Worm (Caenorhabditis elegans): ENCODE results near the gene F53F1.6.

Gene F53F1.6

ce11 chrV:13462974-13463373, 45.6 kb upstream of the F53F1.6 start, which contains the start of gene frm-10 (continued):
- TF ChIP-seq F33H1.4 (GFP tag; IDR thresholded peaks at IDR 0.05) (no peak), ceh-58 (GFP tag; IDR thresholded peaks at IDR 0.05) (no peak), sptf-2 (GFP tag; optimal IDR thresholded peaks at IDR 0.05) (no peak)

- TF ChIP-seq hmg-20 (GFP tag; IDR thresholded peaks at IDR 0.05) (no peak), C17E4.6 (GFP tag; IDR thresholded peaks at IDR 0.05) (no peak), nhr-80 (tag; optimal IDR thresholded peaks at IDR 0.05) (no peak), lin-40 (tag; optimal IDR thresholded peaks at IDR 0.05) (no peak), akir-1 (GFP tag; optimal IDR thresholded peaks at IDR 0.05) (no peak), F49E8.2 (tag; optimal IDR thresholded peaks at IDR 0.05; ENCODE audit: insufficient read depth) (no peak), ztf-6 (GFP tag; IDR thresholded peaks at IDR 0.05) (no peak), ceh-100 (GFP tag; IDR thresholded peaks at IDR 0.05) (no peak), egrh-3 (GFP tag; IDR thresholded peaks at IDR 0.05) (no peak), F37B4.10 (GFP tag; IDR thresholded peaks at IDR 0.05) (no peak), F23B12.7 (tag; optimal IDR thresholded peaks at IDR 0.05; ENCODE audit: insufficient read depth) (no peak), sdz-38 (tag; optimal IDR thresholded peaks at IDR 0.05) (no peak)
Measured at ce11 chrV:13459323-13459722, 41.9 kb upstream of the F53F1.6 start, which contains the start of gene bath-39. TSS of gene bath-39 (plus strand) at chrV:13459459.

- TF ChIP-seq zfh-2 (GFP tag; conservative IDR thresholded peaks at IDR 0.05) = no peak
- TF ChIP-seq unc-130 (GFP tag; optimal IDR thresholded peaks at IDR 0.05) = no peak
- TF ChIP-seq snpc-3.4 (tag; optimal IDR thresholded peaks at IDR 0.05) = no peak
- no peak for TF ChIP-seq F37B4.10 (GFP tag; IDR thresholded peaks at IDR 0.05)
- TF ChIP-seq him-1 (tag; optimal IDR thresholded peaks at IDR 0.05) = no peak
- TF ChIP-seq hsf-1 (GFP tag; IDR thresholded peaks at IDR 0.05) = no peak
- TF ChIP-seq F52B5.7 (tag; optimal IDR thresholded peaks at IDR 0.05) = no peak
Measured at ce11 chrV:13457858-13458257, 40.4 kb upstream of the F53F1.6 start, which contains the start of gene F25H9.2. TSS of gene F25H9.2 (plus strand) at chrV:13458083.

- TF ChIP-seq ccch-3 (GFP tag; optimal IDR thresholded peaks at IDR 0.05) = no peak
Measured at ce11 chrV:13455448-13455847, 38.0 kb upstream of the F53F1.6 start, which contains the start of gene lurp-3. TSS of gene lurp-3 (plus strand) at chrV:13455748.

DNA sequence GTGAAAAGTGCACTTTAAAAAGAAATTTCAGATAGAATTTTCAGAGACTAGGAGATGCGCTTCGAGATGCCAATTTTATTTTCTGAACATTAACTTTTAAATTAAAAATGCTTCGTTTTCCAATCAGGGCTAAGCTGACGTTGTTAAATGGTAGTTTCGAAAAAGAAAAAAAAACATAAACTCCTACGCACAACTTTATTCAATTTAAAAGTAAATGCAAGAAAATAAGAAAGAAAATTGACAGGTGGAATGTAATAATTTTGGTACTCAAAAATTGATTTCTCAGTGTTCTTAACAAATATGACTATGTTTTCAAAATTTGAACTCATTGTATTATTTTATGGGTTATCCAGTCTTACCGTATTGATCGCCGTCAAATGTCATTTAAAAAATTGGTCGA, 35.9 kb upstream of the F53F1.6 start, which contains the start of gene lurp-2:
Gene lurp-2 (plus strand): TSS at position 301 of the 400 bp plus-strand sequence.
- TF ChIP-seq sea-2 (GFP tag; IDR thresholded peaks at IDR 0.05) = no peak
- TF ChIP-seq ztf-26 (tag; optimal IDR thresholded peaks at IDR 0.05) = no peak
- no peak for TF ChIP-seq hmg-20 (GFP tag; IDR thresholded peaks at IDR 0.05)
- no peak for TF ChIP-seq rpc-1 (optimal IDR thresholded peaks at IDR 0.05)
- TF ChIP-seq rpc-1 (tag; optimal IDR thresholded peaks at IDR 0.05) = no peak
- TF ChIP-seq rec-8 (tag; optimal IDR thresholded peaks at IDR 0.05) = no peak
- TF ChIP-seq Y79H2A.3 (GFP tag; conservative IDR thresholded peaks at IDR 0.05) = no peak
- TF ChIP-seq dox-1 (GFP tag; IDR thresholded peaks at IDR 0.05) = no peak
- no peak for TF ChIP-seq mxl-1 (tag; optimal IDR thresholded peaks at IDR 0.05)

DNA sequence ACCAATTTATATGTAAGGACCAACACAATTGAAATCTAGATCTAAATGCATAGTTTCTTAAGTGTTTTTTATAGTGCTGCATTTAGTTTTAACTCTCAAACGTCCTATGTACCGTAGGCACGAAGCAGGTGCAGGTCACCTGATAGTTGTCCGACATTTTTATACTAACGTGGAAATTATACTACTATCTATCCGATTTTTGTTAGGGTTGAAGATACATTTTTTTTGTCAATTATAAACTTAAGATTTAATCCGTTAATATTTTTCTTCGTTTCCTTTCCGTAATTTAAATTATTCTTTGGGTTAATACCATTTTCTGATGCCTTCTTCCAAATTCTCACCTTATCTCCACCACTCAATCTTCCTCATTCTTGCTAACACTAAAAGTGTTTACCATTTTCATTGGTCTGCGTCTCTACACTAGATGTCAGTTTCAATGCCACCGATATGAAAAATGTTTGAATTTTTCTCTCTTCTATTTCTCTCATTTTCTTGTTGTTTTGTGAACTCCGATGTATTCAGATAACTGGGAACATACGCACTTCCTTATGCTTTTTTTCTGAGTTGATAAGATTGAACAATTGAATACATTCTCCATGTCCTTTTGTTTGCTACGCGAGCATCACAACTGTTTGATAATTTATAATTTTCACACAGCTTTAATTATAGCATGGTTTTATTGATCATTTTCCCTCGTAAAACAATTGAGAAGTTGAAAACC, 28.0 kb upstream of the F53F1.6 start, which contains the start of gene Y2H9A.4:
Gene Y2H9A.4 (plus strand): TSS at position 671 of the 721 bp plus-strand sequence.
- TF ChIP-seq mxl-1 (tag; optimal IDR thresholded peaks at IDR 0.05) (no peak), lag-1 (GFP tag; IDR thresholded peaks at IDR 0.05) (no peak), nhr-179 (tag; optimal IDR thresholded peaks at IDR 0.05) (no peak), Y95B8A.8 (GFP tag; IDR thresholded peaks at IDR 0.05) (no peak), hmg-1.2 (GFP tag; IDR thresholded peaks at IDR 0.05) (no peak), F49E8.2 (tag; optimal IDR thresholded peaks at IDR 0.05; ENCODE audit: insufficient read depth) (no peak), him-1 (tag; optimal IDR thresholded peaks at IDR 0.05) (no peak), rec-8 (tag; optimal IDR thresholded peaks at IDR 0.05) (no peak), somi-1 (GFP tag; optimal IDR thresholded peaks at IDR 0.05) (no peak)
